Worm (Caenorhabditis elegans) whole organism, L4 larva: ENCODE results near the gene srd-74.
A peak's percentile ranks its signal among the peaks of the same experiment; 100 is the strongest.

Experiments
- F37D6.2 ChIP-seq: sonication (generic microtip); optimal IDR thresholded peaks from 2 replicates; lab custom pipeline; 2016; ENCODE audit warnings: mild to moderate bottlenecking, missing genetic modification characterization, missing compliant biosample characterization
- F44E2.7 ChIP-seq: fragments of 200-800 bp; sonication (Bioruptor generic); IDR thresholded peaks from 2 replicates; pipeline ENCODE4 v2.1.2; 2022; ENCODE audit warnings: missing genetic modification characterization, missing compliant biosample characterization
- F49E8.2 ChIP-seq: sonication (generic microtip); optimal IDR thresholded peaks from 2 replicates; lab custom pipeline; 2016; ENCODE audit warnings: missing compliant biosample characterization, mild to moderate bottlenecking, missing genetic modification characterization, borderline replicate concordance
- T20F7.1 ChIP-seq: fragments of 200-800 bp; sonication (Bioruptor generic); optimal IDR thresholded peaks from 2 replicates; lab custom pipeline; 2018; ENCODE audit warnings: mild to moderate bottlenecking, missing genetic modification characterization, missing compliant biosample characterization
- T26A8.4 ChIP-seq: fragments of 200-800 bp; sonication (Bioruptor generic); IDR thresholded peaks from 2 replicates; pipeline ENCODE4 v1.3.6; 2022; ENCODE audit warnings: missing genetic modification characterization, missing compliant biosample characterization
- Y105C5A.15 ChIP-seq: fragments of 200-800 bp; sonication (Bioruptor generic); IDR thresholded peaks from 2 replicates; pipeline ENCODE4 v1.3.6; 2022; ENCODE audit warnings: missing genetic modification characterization, missing compliant biosample characterization
- Y75B8A.6 ChIP-seq: fragments of 200-800 bp; sonication (Bioruptor generic); IDR thresholded peaks from 2 replicates; pipeline ENCODE4 v1.3.6; 2022; ENCODE audit warnings: missing genetic modification reagents, missing genetic modification characterization, missing compliant biosample characterization
- ZK546.5 ChIP-seq, 2 experiments: sonication (generic microtip); optimal IDR thresholded peaks; 2 replicates each; lab custom pipeline; 2017; ENCODE audit warnings: missing biosample characterization in 2 of 2, missing genetic modification characterization in 2 of 2
- aly-2 ChIP-seq: sonication (generic microtip); optimal IDR thresholded peaks from 2 replicates; lab custom pipeline; 2018; ENCODE audit warnings: missing biosample characterization, missing genetic modification characterization
- ama-1 ChIP-seq: fragments of 150-350 bp; optimal IDR thresholded peaks from 2 replicates; lab custom pipeline; 2014; ENCODE audit warnings: inconsistent platforms, mixed read lengths
- arid-1 ChIP-seq: fragments of 200-800 bp; sonication (Bioruptor generic); conservative IDR thresholded peaks from 2 replicates; pipeline ENCODE4 v1.3.6; 2022; ENCODE audit warnings: missing genetic modification reagents, missing genetic modification characterization, missing compliant biosample characterization
- attf-4 ChIP-seq: sonication (generic microtip); optimal IDR thresholded peaks from 3 replicates; lab custom pipeline; 2017; ENCODE audit warnings: missing biosample characterization, missing genetic modification characterization
- ceh-20 ChIP-seq: fragments of 200-800 bp; sonication (Bioruptor generic); IDR thresholded peaks from 2 replicates; pipeline ENCODE4 v1.3.6; 2022; ENCODE audit warnings: missing genetic modification reagents, missing genetic modification characterization, missing compliant biosample characterization
- ceh-44 ChIP-seq: fragments of 200-800 bp; sonication (Bioruptor generic); IDR thresholded peaks from 2 replicates; pipeline ENCODE4 v1.3.6; 2022; ENCODE audit warnings: missing genetic modification reagents, missing genetic modification characterization, missing compliant biosample characterization
- ceh-62 ChIP-seq: sonication (generic microtip); optimal IDR thresholded peaks from 2 replicates; lab custom pipeline; 2017; ENCODE audit warnings: missing biosample characterization, missing genetic modification characterization
- ces-1 ChIP-seq: fragments of 150-350 bp; sonication (generic microtip); optimal IDR thresholded peaks from 4 replicates; lab custom pipeline; 2014; ENCODE audit warnings: missing biosample characterization, missing genetic modification reagents, missing genetic modification characterization
- cey-2 ChIP-seq: sonication (generic microtip); optimal IDR thresholded peaks from 3 replicates; lab custom pipeline; 2017; ENCODE audit warnings: missing genetic modification characterization, mild to moderate bottlenecking, missing compliant biosample characterization, antibody characterized with exemption, borderline replicate concordance; ENCODE audit not compliant: insufficient read depth
- daf-12 ChIP-seq: fragments of 150-350 bp; optimal IDR thresholded peaks from 2 replicates; lab custom pipeline; 2014; ENCODE audit warnings: missing biosample characterization, missing genetic modification reagents, missing genetic modification characterization
- dmd-6 ChIP-seq: fragments of 200-800 bp; sonication (Bioruptor generic); IDR thresholded peaks from 2 replicates; pipeline ENCODE4 v1.3.6; 2022; ENCODE audit warnings: missing genetic modification reagents, missing genetic modification characterization, missing compliant biosample characterization
- dmd-9 ChIP-seq: fragments of 200-800 bp; sonication (Bioruptor generic); IDR thresholded peaks from 2 replicates; pipeline ENCODE4 v1.3.6; 2022; ENCODE audit warnings: missing genetic modification reagents, missing genetic modification characterization, missing compliant biosample characterization
- dpl-1 ChIP-seq: fragments of 150-350 bp; optimal IDR thresholded peaks from 2 replicates; lab custom pipeline; 2014; ENCODE audit warnings: missing biosample characterization, missing genetic modification reagents, missing genetic modification characterization
- duxl-1 ChIP-seq: sonication (generic microtip); optimal IDR thresholded peaks from 2 replicates; lab custom pipeline; 2016; ENCODE audit warnings: mild to moderate bottlenecking, missing genetic modification characterization, moderate library complexity, missing compliant biosample characterization; ENCODE audit not compliant: poor library complexity
- dve-1 ChIP-seq: sonication (generic microtip); optimal IDR thresholded peaks from 2 replicates; lab custom pipeline; 2017; ENCODE audit warnings: antibody characterized with exemption, mild to moderate bottlenecking, missing genetic modification characterization, missing compliant biosample characterization; ENCODE audit not compliant: insufficient read depth
- fkh-10 ChIP-seq: fragments of 150-350 bp; optimal IDR thresholded peaks from 2 replicates; lab custom pipeline; 2014; ENCODE audit warnings: missing biosample characterization, missing genetic modification reagents, missing genetic modification characterization
- fos-1 ChIP-seq: fragments of 150-350 bp; optimal IDR thresholded peaks from 2 replicates; lab custom pipeline; 2014; ENCODE audit warnings: missing biosample characterization, missing genetic modification characterization
- gei-8 ChIP-seq: fragments of 200-800 bp; sonication (Bioruptor generic); optimal IDR thresholded peaks from 2 replicates; lab custom pipeline; 2018; ENCODE audit warnings: mild to moderate bottlenecking, missing genetic modification characterization, missing compliant biosample characterization
- hif-1 ChIP-seq, 2 experiments: sonication (generic microtip); optimal IDR thresholded peaks; 2 replicates each; lab custom pipeline; 2016 to 2017; ENCODE audit warnings: missing compliant biosample characterization in 2 of 2, missing genetic modification characterization in 2 of 2, missing genetic modification reagents in 2 of 2, missing genotype in 2 of 2, mild to moderate bottlenecking in 1 of 2
- hlh-11 ChIP-seq: fragments of 200-800 bp; sonication (Bioruptor generic); optimal IDR thresholded peaks from 2 replicates; lab custom pipeline; 2018; ENCODE audit warnings: mild to moderate bottlenecking, missing genetic modification characterization, missing compliant biosample characterization
- hlh-30 ChIP-seq: sonication (generic microtip); optimal IDR thresholded peaks from 2 replicates; lab custom pipeline; 2017; ENCODE audit warnings: antibody characterized with exemption, mild to moderate bottlenecking, missing genetic modification characterization, missing compliant biosample characterization; ENCODE audit not compliant: insufficient read depth
- hmg-1.1 ChIP-seq: fragments of 200-800 bp; sonication (Bioruptor generic); IDR thresholded peaks from 2 replicates; pipeline ENCODE4 v1.3.6; 2022; ENCODE audit warnings: missing genetic modification reagents, missing genetic modification characterization, missing compliant biosample characterization
- lin-39 ChIP-seq: fragments of 150-350 bp; optimal IDR thresholded peaks from 2 replicates; lab custom pipeline; 2014; ENCODE audit warnings: missing biosample characterization, missing genetic modification reagents, missing genetic modification characterization
- lir-3 ChIP-seq: sonication (generic microtip); optimal IDR thresholded peaks from 2 replicates; lab custom pipeline; 2016; ENCODE audit warnings: mild to moderate bottlenecking, missing genetic modification characterization, missing compliant biosample characterization
- madf-5 ChIP-seq, 2 experiments: fragments of 200-800 bp; sonication (Bioruptor generic); IDR thresholded peaks; 2 replicates each; pipeline ENCODE4 v1.3.6; 2022; ENCODE audit warnings: missing compliant biosample characterization in 2 of 2, missing genetic modification characterization in 2 of 2
- mdl-1 ChIP-seq, 2 experiments: fragments of 150-350 bp in 1 of 2; sonication (generic microtip) in 1 of 2; optimal IDR thresholded peaks; 2 replicates each; lab custom pipeline; 2014 to 2017; ENCODE audit warnings: missing biosample characterization in 2 of 2, missing genetic modification characterization in 2 of 2
- mdt-29 ChIP-seq: fragments of 200-800 bp; sonication (Bioruptor generic); IDR thresholded peaks from 2 replicates; pipeline ENCODE4 v1.3.6; 2022; ENCODE audit warnings: missing genetic modification reagents, missing genetic modification characterization, missing compliant biosample characterization
- mxl-3 ChIP-seq: fragments of 200-800 bp; sonication (Bioruptor generic); optimal IDR thresholded peaks from 2 replicates; lab custom pipeline; 2018; ENCODE audit warnings: mild to moderate bottlenecking, missing genetic modification characterization, missing compliant biosample characterization
- nhr-11 ChIP-seq: fragments of 150-350 bp; optimal IDR thresholded peaks from 2 replicates; lab custom pipeline; 2014; ENCODE audit warnings: missing biosample characterization, missing genetic modification characterization
- nhr-237 ChIP-seq: sonication (generic microtip); optimal IDR thresholded peaks from 2 replicates; lab custom pipeline; 2017; ENCODE audit warnings: missing biosample characterization, missing genetic modification characterization
- nhr-25 ChIP-seq: sonication (generic microtip); optimal IDR thresholded peaks from 2 replicates; lab custom pipeline; 2017; ENCODE audit warnings: missing genetic modification characterization, mild to moderate bottlenecking, missing compliant biosample characterization, antibody characterized with exemption, moderate library complexity, borderline replicate concordance; ENCODE audit not compliant: insufficient read depth
- nhr-28 ChIP-seq: fragments of 150-350 bp; optimal IDR thresholded peaks from 2 replicates; lab custom pipeline; 2014; ENCODE audit warnings: missing biosample characterization, missing genetic modification characterization
- nhr-41 ChIP-seq: fragments of 200-800 bp; sonication (Bioruptor generic); IDR thresholded peaks from 2 replicates; pipeline ENCODE4 v1.3.6; 2022; ENCODE audit warnings: missing genetic modification reagents, missing genetic modification characterization, missing compliant biosample characterization
- nhr-48 ChIP-seq: sonication (generic microtip); optimal IDR thresholded peaks from 2 replicates; lab custom pipeline; 2016; ENCODE audit warnings: mild to moderate bottlenecking, missing genetic modification characterization, missing compliant biosample characterization
- rbr-2 ChIP-seq: sonication (generic microtip); optimal IDR thresholded peaks from 2 replicates; lab custom pipeline; 2016; ENCODE audit warnings: missing genotype, missing genetic modification characterization, missing compliant biosample characterization
- set-16 ChIP-seq: fragments of 200-800 bp; sonication (Bioruptor generic); IDR thresholded peaks from 2 replicates; pipeline ENCODE4 v1.3.6; 2022; ENCODE audit warnings: missing genetic modification reagents, missing genetic modification characterization, missing compliant biosample characterization
- skn-1 ChIP-seq: fragments of 150-350 bp; optimal IDR thresholded peaks from 2 replicates; lab custom pipeline; 2014; ENCODE audit warnings: missing biosample characterization, missing genetic modification characterization
- tag-97 ChIP-seq: fragments of 200-800 bp; sonication (Bioruptor generic); IDR thresholded peaks from 2 replicates; pipeline ENCODE4 v1.3.6; 2022; ENCODE audit warnings: missing genetic modification characterization, missing compliant biosample characterization
- unc-39 ChIP-seq: sonication (generic microtip); optimal IDR thresholded peaks from 2 replicates; lab custom pipeline; 2017; ENCODE audit warnings: missing biosample characterization, missing genetic modification characterization
- unc-62 ChIP-seq, 3 experiments: fragments of 150-350 bp in 1 of 3; sonication (generic microtip); optimal IDR thresholded peaks in 2 of 3; peaks in 1 of 3; 1 replicate in 1 of 3; 2 replicates in 2 of 3; lab custom pipeline; 2014 to 2017; ENCODE audit warnings: missing biosample characterization in 3 of 3, missing genetic modification characterization in 3 of 3, missing genetic modification reagents in 3 of 3, missing genotype in 1 of 3
- zfp-3 ChIP-seq: fragments of 200-800 bp; sonication (Bioruptor generic); conservative IDR thresholded peaks from 2 replicates; pipeline ENCODE4 v1.3.6; 2022; ENCODE audit warnings: missing genetic modification reagents, missing genetic modification characterization, missing compliant biosample characterization
- zip-2 ChIP-seq: fragments of 150-350 bp; optimal IDR thresholded peaks from 2 replicates; lab custom pipeline; 2014; ENCODE audit warnings: missing biosample characterization, missing genetic modification characterization

The srd-74 gene

DNA sequence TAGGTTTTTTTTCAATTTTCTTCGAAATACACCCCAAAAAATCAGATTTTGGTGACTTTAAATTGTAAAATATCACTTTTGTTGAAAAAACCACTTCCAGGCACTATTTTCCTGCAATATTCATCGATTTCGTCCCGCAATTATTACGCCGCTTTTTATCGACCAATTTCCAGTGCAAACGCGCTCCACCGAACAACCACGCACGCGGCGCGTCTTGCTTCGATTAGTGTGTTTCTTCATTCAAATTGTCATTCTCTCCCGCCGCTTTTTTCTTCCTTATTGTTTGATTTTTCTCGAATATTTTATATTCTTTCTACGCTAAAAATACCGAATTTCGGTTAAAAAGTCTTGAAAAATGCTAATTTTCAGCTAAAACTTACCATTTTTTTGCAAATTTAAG, 43.8 kb downstream of the srd-74 start (continued):
- TF ChIP-seq dmd-6 (GFP tag; lab: Robert Waterston, UW) (peak; percentile 21; the same call in 1 of the 2 replicates), fos-1 (tag; lab: Kevin White, UChicago) (no peak), daf-12 (no peak), mxl-3 (GFP tag; lab: Kevin White, UChicago) (peak; percentile 91), ama-1 (no peak), unc-62 (GFP tag; optimal IDR thresholded peaks at IDR 0.05 in 1 of 2; lab: Kevin White, UChicago) (no peak), unc-62 (tag; optimal IDR thresholded peaks at IDR 0.05; lab: Kevin White, UChicago) (no peak), ceh-62 (tag; lab: Kevin White, UChicago) (no peak), skn-1 (tag; lab: Kevin White, UChicago) (no peak), madf-5 (GFP tag; IDR thresholded peaks at IDR 0.05; lab: Robert Waterston, UW) (no peak), arid-1 (GFP tag; lab: Robert Waterston, UW) (0 out of 2 replicates have a peak, but pooled peaks have one; percentile 42), nhr-25 (no peak), zip-2 (tag; lab: Kevin White, UChicago) (no peak), zfp-3 (GFP tag; lab: Robert Waterston, UW) (no peak), fkh-10 (GFP tag; lab: Kevin White, UChicago) (no peak), T20F7.1 (no peak), dpl-1 (GFP tag; lab: Kevin White, UChicago) (peak; percentile 64), attf-4 (tag; lab: Kevin White, UChicago) (no peak), F49E8.2 (no peak), hlh-11 (peak; percentile 67), dmd-9 (GFP tag; lab: Robert Waterston, UW) (no peak), mdl-1 (tag; optimal IDR thresholded peaks at IDR 0.05; lab: Kevin White, UChicago) (peak; percentile 52 to 93), ces-1 (GFP tag; lab: Kevin White, UChicago) (no peak), tag-97 (GFP tag; lab: Robert Waterston, UW) (no peak), duxl-1 (no peak), nhr-28 (tag; lab: Kevin White, UChicago) (peak; percentile 56), T26A8.4 (GFP tag; lab: Robert Waterston, UW) (no peak), dve-1 (peak; percentile 20), F44E2.7 (no peak), mdt-29 (GFP tag; lab: Robert Waterston, UW) (no peak), Y75B8A.6 (GFP tag; lab: Robert Waterston, UW) (no peak), cey-2 (no peak), hif-1 (tag; optimal IDR thresholded peaks at IDR 0.05; lab: Kevin White, UChicago) (peak in 1 of 2 experiments; percentile 46), hlh-30 (tag; lab: Kevin White, UChicago) (peak; percentile 94), lir-3 (tag; lab: Kevin White, UChicago) (no peak), F37D6.2 (no peak), set-16 (no peak), nhr-11 (no peak), hmg-1.1 (GFP tag; lab: Robert Waterston, UW) (peak; percentile 49), nhr-237 (tag; lab: Kevin White, UChicago) (no peak), Y105C5A.15 (GFP tag; lab: Robert Waterston, UW) (no peak), aly-2 (tag; lab: Kevin White, UChicago) (no peak), gei-8 (GFP tag; lab: Kevin White, UChicago) (no peak), ZK546.5 (tag; optimal IDR thresholded peaks at IDR 0.05; lab: Kevin White, UChicago) (no peak), lin-39 (tag; lab: Kevin White, UChicago) (no peak), ceh-20 (GFP tag; lab: Robert Waterston, UW) (no peak), rbr-2 (tag; lab: Kevin White, UChicago) (peak; percentile 69), nhr-41 (GFP tag; lab: Robert Waterston, UW) (no peak), unc-39 (tag; lab: Kevin White, UChicago) (no peak), ceh-44 (GFP tag; lab: Robert Waterston, UW) (no peak), nhr-48 (tag; lab: Kevin White, UChicago) (no peak)
